Worm (Caenorhabditis elegans) whole organism, L4/young adult: ENCODE results near the gene set-1.

Experiments used
- W03F9.2 ChIP-seq: fragments of 150-350 bp; optimal IDR thresholded peaks from 2 replicates; lab custom pipeline; 2014; ENCODE audit warnings: missing biosample characterization, missing genetic modification characterization
- dao-5 ChIP-seq: sonication (generic microtip); optimal IDR thresholded peaks from 2 replicates; lab custom pipeline; 2016; ENCODE audit warnings: missing genotype, missing genetic modification characterization, moderate library complexity, missing compliant biosample characterization
- him-1 ChIP-seq: sonication (generic microtip); optimal IDR thresholded peaks from 2 replicates; lab custom pipeline; 2016; ENCODE audit warnings: missing genotype, missing genetic modification reagents, missing genetic modification characterization, missing compliant biosample characterization

ce11 chrIII:6422721-6423120 lies 29.5 kb downstream of the set-1 start:
- no peak for TF ChIP-seq W03F9.2
- TF ChIP-seq him-1 (tag; lab: Kevin White, UChicago) = no peak
- TF ChIP-seq dao-5 = no peak
